Worm (Caenorhabditis elegans) whole organism, midembryonic: ENCODE data around the gene srt-41.

Source experiments
- T22C8.4 ChIP-seq: fragments of 200-800 bp; sonication (Bioruptor generic); IDR thresholded peaks from 2 replicates; pipeline ENCODE4 v1.3.6; 2022; ENCODE audit warnings: missing genetic modification characterization, missing compliant biosample characterization
- cog-1 ChIP-seq: sonication (generic microtip); optimal IDR thresholded peaks from 2 replicates; lab custom pipeline; 2016; ENCODE audit warnings: missing genetic modification characterization, missing compliant biosample characterization
- flt-1 ChIP-seq: fragments of 200-800 bp; sonication (Bioruptor generic); IDR thresholded peaks from 2 replicates; pipeline ENCODE4 v1.3.6; 2022; ENCODE audit warnings: missing genetic modification characterization, missing compliant biosample characterization
- klf-2 ChIP-seq: fragments of 200-800 bp; sonication (Bioruptor generic); conservative IDR thresholded peaks from 2 replicates; pipeline ENCODE4 v1.3.6; 2022; ENCODE audit warnings: missing genetic modification reagents, missing genetic modification characterization, missing compliant biosample characterization
- med-1 ChIP-seq: sonication (generic microtip); optimal IDR thresholded peaks from 2 replicates; lab custom pipeline; 2017; ENCODE audit warnings: missing genetic modification characterization, mild to moderate bottlenecking, missing compliant biosample characterization, antibody characterized with exemption, missing genetic modification reagents; ENCODE audit not compliant: insufficient read depth
- tab-1 ChIP-seq: fragments of 200-800 bp; sonication (Bioruptor generic); IDR thresholded peaks from 2 replicates; pipeline ENCODE4 v1.3.6; 2022; ENCODE audit warnings: missing genetic modification characterization, missing compliant biosample characterization
- ztf-23 ChIP-seq: fragments of 200-800 bp; sonication (Bioruptor generic); IDR thresholded peaks from 2 replicates; pipeline ENCODE4 v1.3.6; 2022; ENCODE audit warnings: missing genetic modification reagents, missing genetic modification characterization, missing compliant biosample characterization
- ztf-29 ChIP-seq: fragments of 200-800 bp; sonication (Bioruptor generic); IDR thresholded peaks from 2 replicates; pipeline ENCODE4 v1.3.6; 2022; ENCODE audit warnings: missing genetic modification reagents, missing genetic modification characterization, missing compliant biosample characterization

DNA sequence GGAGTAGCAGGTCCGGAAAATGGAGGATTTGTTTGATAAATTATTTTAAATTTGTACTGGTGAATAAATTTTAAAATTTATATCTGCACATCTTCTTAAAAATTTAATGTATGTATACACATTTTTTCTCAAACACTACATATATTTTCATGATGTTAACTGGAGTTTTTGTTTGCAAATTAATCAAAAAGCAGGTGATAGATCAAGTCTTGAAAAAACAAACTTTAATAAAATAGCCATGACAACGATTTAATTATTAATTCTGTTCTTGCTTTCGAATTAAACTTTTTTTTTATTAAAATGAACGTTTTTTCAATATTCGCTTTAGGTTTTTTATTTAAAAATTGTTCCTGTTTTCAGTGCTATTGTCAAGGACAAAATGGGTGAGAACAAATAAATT lies 8.7 kb downstream of the srt-41 start, which contains the start of gene F36H9.1:
- no peak for TF ChIP-seq flt-1 (GFP tag; lab: Robert Waterston, UW)
- TF ChIP-seq ztf-23 (GFP tag; lab: Robert Waterston, UW) = no peak
- no peak for TF ChIP-seq klf-2
- no peak for TF ChIP-seq ztf-29 (GFP tag; lab: Robert Waterston, UW)
- no peak for TF ChIP-seq tab-1 (GFP tag; lab: Robert Waterston, UW)
- TF ChIP-seq T22C8.4 (GFP tag; lab: Robert Waterston, UW) = no peak
- TF ChIP-seq cog-1 (tag; lab: Kevin White, UChicago) = no peak
- no peak for TF ChIP-seq med-1 (GFP tag; lab: Kevin White, UChicago)
